Worm (Caenorhabditis elegans): ENCODE measurements around the gene tbc-9.

DNA sequence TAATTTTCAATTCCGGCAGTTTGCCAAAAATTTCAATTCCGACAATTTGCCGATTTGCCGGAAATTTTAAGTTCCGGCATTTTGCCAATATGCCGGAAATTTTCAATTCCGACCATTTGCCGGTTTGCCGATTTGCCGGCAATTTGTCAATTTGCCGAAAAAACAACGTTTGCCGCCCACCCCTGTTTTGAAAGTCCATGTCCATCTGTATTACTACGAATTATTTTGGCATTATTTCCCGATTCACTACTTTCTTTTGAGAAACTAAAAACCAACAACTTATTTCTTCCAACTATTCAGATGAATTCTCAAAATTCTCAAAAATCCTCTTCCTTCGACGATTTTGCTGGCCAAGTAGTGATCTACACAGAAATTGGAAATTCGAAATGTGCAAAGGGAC, 10.4 kb downstream of the tbc-9 start, which contains the start of gene Y45F10A.7:
- no peak for TF ChIP-seq dsc-1 (tag; optimal IDR thresholded peaks at IDR 0.05)
- no peak for TF ChIP-seq jun-1 (tag; optimal IDR thresholded peaks at IDR 0.05)
- TF ChIP-seq lin-15B (tag; optimal IDR thresholded peaks at IDR 0.05): no peak
- no peak for TF ChIP-seq skn-1 (tag; optimal IDR thresholded peaks at IDR 0.05)
- no peak for TF ChIP-seq lir-3 (tag; optimal IDR thresholded peaks at IDR 0.05; ENCODE audit: poor library complexity)
- TF ChIP-seq dpl-1 (GFP tag; optimal IDR thresholded peaks at IDR 0.05): no peak
- no peak for TF ChIP-seq egl-13 (tag; optimal IDR thresholded peaks at IDR 0.05)
- TF ChIP-seq nhr-237 (tag; optimal IDR thresholded peaks at IDR 0.05): no peak
- TF ChIP-seq ama-1 (optimal IDR thresholded peaks at IDR 0.05): no peak
- TF ChIP-seq unc-62 (GFP tag; optimal IDR thresholded peaks at IDR 0.05): no peak
